Fruit fly (Drosophila melanogaster): ENCODE results near the gene CG32236.

- TF ChIP-seq psq (optimal IDR thresholded peaks at IDR 0.05) (no peak), Dll (optimal IDR thresholded peaks at IDR 0.05) (no peak), EcR (GFP tag; optimal IDR thresholded peaks at IDR 0.05) (no peak)
These were observed 46.3 kb downstream of the CG32236 start, which contains the start of gene CG32246 for dm6 chr3L:4620919-4621318.

Data from whole organism.